Fruit fly (Drosophila melanogaster) whole organism, embryonic: Measurements from ENCODE around the gene Tsen2.

Experiments
- Atf6 ChIP-seq: fragments of 200-800 bp; sonication (Bioruptor generic); IDR thresholded peaks from 2 replicates; pipeline ENCODE4 v1.3.6; 2022; ENCODE audit warnings: missing biosample characterization, missing genetic modification characterization
- CG10366 ChIP-seq: fragments of 200-800 bp; sonication (Bioruptor generic); IDR thresholded peaks from 2 replicates; pipeline ENCODE4 v1.3.6; 2022; ENCODE audit warnings: missing biosample characterization, missing genetic modification characterization
- CG10462 ChIP-seq: fragments of 200-800 bp; sonication (Bioruptor generic); optimal IDR thresholded peaks from 2 replicates; lab custom pipeline; 2016; ENCODE audit warnings: missing biosample characterization, missing genetic modification characterization
- CG11696 ChIP-seq: fragments of 200-800 bp; sonication (Bioruptor generic); IDR thresholded peaks from 2 replicates; pipeline ENCODE4 v1.3.6; 2022; ENCODE audit warnings: missing biosample characterization, missing genetic modification characterization
- CG12236 ChIP-seq: fragments of 200-800 bp; sonication (Bioruptor generic); optimal IDR thresholded peaks from 2 replicates; lab custom pipeline; 2016; ENCODE audit warnings: missing biosample characterization, missing genetic modification characterization
- CG12744 ChIP-seq: fragments of 200-800 bp; sonication (Bioruptor generic); optimal IDR thresholded peaks from 2 replicates; lab custom pipeline; 2016; ENCODE audit warnings: missing biosample characterization, missing genetic modification characterization
- CG13296 ChIP-seq: fragments of 200-800 bp; sonication (Bioruptor generic); optimal IDR thresholded peaks from 3 replicates; lab custom pipeline; 2018; ENCODE audit warnings: missing biosample characterization, mild to moderate bottlenecking, missing genetic modification characterization
- CG14710 ChIP-seq: fragments of 200-800 bp; sonication (Bioruptor generic); optimal IDR thresholded peaks from 3 replicates; lab custom pipeline; 2019; ENCODE audit warnings: missing biosample characterization, mild to moderate bottlenecking, missing genetic modification characterization, moderate library complexity
- CG30431 ChIP-seq: fragments of 200-800 bp; sonication (Bioruptor generic); optimal IDR thresholded peaks from 2 replicates; lab custom pipeline; 2017; ENCODE audit warnings: missing biosample characterization, missing genetic modification characterization
- CG31388 ChIP-seq: fragments of 200-800 bp; sonication (Bioruptor generic); optimal IDR thresholded peaks from 2 replicates; lab custom pipeline; 2016; ENCODE audit warnings: missing biosample characterization, missing genetic modification characterization
- CG32532 ChIP-seq: fragments of 200-800 bp; sonication (Bioruptor generic); IDR thresholded peaks from 2 replicates; pipeline ENCODE4 v1.3.6; 2022; ENCODE audit warnings: missing biosample characterization, missing genetic modification characterization
- CG3838 ChIP-seq: fragments of 200-800 bp; sonication (Bioruptor generic); optimal IDR thresholded peaks from 3 replicates; lab custom pipeline; 2016; ENCODE audit warnings: missing biosample characterization, missing genetic modification characterization
- CG4282 ChIP-seq: fragments of 200-800 bp; sonication (Bioruptor generic); optimal IDR thresholded peaks from 2 replicates; lab custom pipeline; 2016; ENCODE audit warnings: missing biosample characterization, missing genetic modification characterization
- CG4328 ChIP-seq: fragments of 200-800 bp; sonication (Bioruptor generic); optimal IDR thresholded peaks from 3 replicates; lab custom pipeline; 2017; ENCODE audit warnings: missing biosample characterization, missing genetic modification reagents, missing genetic modification characterization
- CG4424 ChIP-seq: fragments of 200-800 bp; sonication (Bioruptor generic); optimal IDR thresholded peaks from 3 replicates; lab custom pipeline; 2016; ENCODE audit warnings: missing biosample characterization, missing genetic modification characterization
- CG6272 ChIP-seq: fragments of 200-800 bp; sonication (Bioruptor generic); IDR thresholded peaks from 2 replicates; pipeline ENCODE4 v1.3.6; 2022; ENCODE audit warnings: missing biosample characterization, missing genetic modification characterization
- CG6683 ChIP-seq: fragments of 200-800 bp; sonication (Bioruptor generic); optimal IDR thresholded peaks from 2 replicates; lab custom pipeline; 2017; ENCODE audit warnings: missing biosample characterization, mild to moderate bottlenecking, missing genetic modification characterization, missing genetic modification reagents
- CG8290 ChIP-seq, 3 experiments: fragments of 200-800 bp; sonication (Bioruptor generic); optimal IDR thresholded peaks; 2 replicates each; lab custom pipeline; 2016 to 2019; ENCODE audit warnings: missing biosample characterization in 3 of 3, missing genetic modification characterization in 3 of 3, mild to moderate bottlenecking in 2 of 3, moderate library complexity in 1 of 3
- CG8359 ChIP-seq: fragments of 200-800 bp; sonication (Bioruptor generic); optimal IDR thresholded peaks from 2 replicates; lab custom pipeline; 2017; ENCODE audit warnings: missing biosample characterization, mild to moderate bottlenecking, missing genetic modification characterization, borderline replicate concordance
- CG9797 ChIP-seq: fragments of 200-800 bp; sonication (Bioruptor generic); optimal IDR thresholded peaks from 3 replicates; lab custom pipeline; 2018; ENCODE audit warnings: missing biosample characterization, mild to moderate bottlenecking, missing genetic modification characterization
- CrebB ChIP-seq: fragments of 200-800 bp; sonication (Bioruptor generic); optimal IDR thresholded peaks from 3 replicates; lab custom pipeline; 2018; ENCODE audit warnings: missing biosample characterization, mild to moderate bottlenecking, missing genetic modification characterization
- Dip3 ChIP-seq: fragments of 200-800 bp; sonication (Bioruptor generic); optimal IDR thresholded peaks from 3 replicates; lab custom pipeline; 2016; ENCODE audit warnings: missing biosample characterization, missing genetic modification characterization
- Hmr ChIP-seq: fragments of 200-800 bp; sonication (Bioruptor generic); optimal IDR thresholded peaks from 3 replicates; lab custom pipeline; 2017; ENCODE audit warnings: mild to moderate bottlenecking, missing biosample characterization, missing genetic modification reagents, missing genetic modification characterization
- NC2β ChIP-seq: fragments of 200-800 bp; sonication (Bioruptor generic); optimal IDR thresholded peaks from 2 replicates; lab custom pipeline; 2016; ENCODE audit warnings: missing biosample characterization, missing genetic modification characterization
- Rfx ChIP-seq: fragments of 200-800 bp; sonication (Bioruptor generic); IDR thresholded peaks from 2 replicates; pipeline ENCODE4 v1.3.6; 2022; ENCODE audit warnings: missing biosample characterization, missing genetic modification characterization
- Six4 ChIP-seq: fragments of 200-800 bp; sonication (Bioruptor generic); optimal IDR thresholded peaks from 2 replicates; lab custom pipeline; 2016; ENCODE audit warnings: missing biosample characterization, missing genetic modification characterization
- Sox100B ChIP-seq: fragments of 200-800 bp; sonication (Bioruptor generic); optimal IDR thresholded peaks from 3 replicates; lab custom pipeline; 2018; ENCODE audit warnings: missing biosample characterization, mild to moderate bottlenecking, missing genetic modification characterization
- Trl ChIP-seq, 3 experiments: fragments of >200 bp in 2 of 3; fragments of 200-800 bp in 1 of 3; sonication (Bioruptor generic) in 1 of 3; optimal IDR thresholded peaks; 2 replicates in 1 of 3; 3 replicates in 2 of 3; lab custom pipeline; 2016 to 2017; ENCODE audit warnings: missing biosample characterization in 1 of 3, missing genetic modification characterization in 1 of 3
- ato ChIP-seq: fragments of 200-800 bp; sonication (Bioruptor generic); IDR thresholded peaks from 2 replicates; pipeline ENCODE4 v1.3.6; 2022; ENCODE audit warnings: missing biosample characterization, missing genetic modification characterization; ENCODE audit not compliant: partially characterized antibody
- bab2 ChIP-seq: fragments of 200-800 bp; sonication (Bioruptor generic); optimal IDR thresholded peaks from 2 replicates; lab custom pipeline; 2016; ENCODE audit warnings: missing biosample characterization, missing genetic modification characterization
- chif ChIP-seq, 2 experiments: fragments of 200-800 bp; sonication (Bioruptor generic); optimal IDR thresholded peaks; 3 replicates each; lab custom pipeline; 2016; ENCODE audit warnings: missing biosample characterization in 2 of 2, missing genetic modification characterization in 2 of 2
- dan ChIP-seq: fragments of 200-800 bp; sonication (Bioruptor generic); IDR thresholded peaks from 2 replicates; pipeline ENCODE4 v1.3.6; 2022; ENCODE audit warnings: missing biosample characterization, missing genetic modification characterization
- dm ChIP-seq: fragments of 200-800 bp; sonication (Bioruptor generic); optimal IDR thresholded peaks from 3 replicates; lab custom pipeline; 2016; ENCODE audit warnings: missing biosample characterization, missing genetic modification characterization
- esg ChIP-seq: fragments of 200-800 bp; sonication (Bioruptor generic); conservative IDR thresholded peaks from 2 replicates; pipeline ENCODE4 v1.3.6; 2022; ENCODE audit warnings: missing biosample characterization, missing genetic modification characterization
- her ChIP-seq: fragments of 200-800 bp; sonication (Bioruptor generic); optimal IDR thresholded peaks from 2 replicates; lab custom pipeline; 2016; ENCODE audit warnings: missing biosample characterization, missing genetic modification characterization
- kah ChIP-seq: fragments of 200-800 bp; sonication (Bioruptor generic); optimal IDR thresholded peaks from 2 replicates; lab custom pipeline; 2018; ENCODE audit warnings: missing biosample characterization, mild to moderate bottlenecking, missing genetic modification characterization
- klu ChIP-seq: fragments of 200-800 bp; sonication (Bioruptor generic); IDR thresholded peaks from 2 replicates; pipeline ENCODE4 v1.3.6; 2022; ENCODE audit warnings: missing biosample characterization, missing genetic modification characterization
- mirr ChIP-seq: fragments of 200-800 bp; sonication (Bioruptor generic); optimal IDR thresholded peaks from 3 replicates; lab custom pipeline; 2018; ENCODE audit warnings: missing biosample characterization, mild to moderate bottlenecking, missing genetic modification characterization
- odd ChIP-seq: fragments of 200-800 bp; sonication (Bioruptor generic); optimal IDR thresholded peaks from 2 replicates; lab custom pipeline; 2017; ENCODE audit warnings: missing biosample characterization, mild to moderate bottlenecking, missing genetic modification characterization
- pum ChIP-seq: fragments of 200-800 bp; sonication (Bioruptor generic); optimal IDR thresholded peaks from 2 replicates; lab custom pipeline; 2016; ENCODE audit warnings: missing biosample characterization, missing genetic modification characterization
- repo ChIP-seq: fragments of 200-800 bp; sonication (Bioruptor generic); optimal IDR thresholded peaks from 2 replicates; lab custom pipeline; 2016; ENCODE audit warnings: missing biosample characterization, missing genetic modification characterization
- rib ChIP-seq: fragments of 200-800 bp; sonication (Bioruptor generic); IDR thresholded peaks from 2 replicates; pipeline ENCODE4 v1.3.6; 2022; ENCODE audit warnings: missing biosample characterization, missing genetic modification characterization
- ssp ChIP-seq: fragments of 200-800 bp; sonication (Bioruptor generic); IDR thresholded peaks from 2 replicates; pipeline ENCODE4 v1.3.6; 2022; ENCODE audit warnings: missing biosample characterization, missing genetic modification characterization
- tup ChIP-seq: fragments of 200-800 bp; sonication (Bioruptor generic); optimal IDR thresholded peaks from 2 replicates; lab custom pipeline; 2016; ENCODE audit warnings: missing biosample characterization, mild to moderate bottlenecking, missing genetic modification characterization, moderate library complexity
- vnd ChIP-seq: fragments of 200-800 bp; sonication (Bioruptor generic); IDR thresholded peaks from 3 replicates; pipeline ENCODE4 v1.3.6; 2022; ENCODE audit warnings: missing biosample characterization, missing genetic modification characterization; ENCODE audit not compliant: partially characterized antibody
- vvl ChIP-seq: fragments of 200-800 bp; sonication (Bioruptor generic); IDR thresholded peaks from 2 replicates; pipeline ENCODE4 v1.3.6; 2022; ENCODE audit warnings: missing biosample characterization, missing genetic modification characterization
- z ChIP-seq: fragments of 200-800 bp; sonication (Bioruptor generic); IDR thresholded peaks from 3 replicates; pipeline ENCODE4 v1.3.6; 2022; ENCODE audit warnings: missing biosample characterization, missing genetic modification characterization
- zfh1 ChIP-seq: fragments of 200-800 bp; sonication (Bioruptor generic); IDR thresholded peaks from 3 replicates; pipeline ENCODE4 v1.3.6; 2022; ENCODE audit warnings: missing biosample characterization, missing genetic modification characterization

Tsen2 gene

DNA sequence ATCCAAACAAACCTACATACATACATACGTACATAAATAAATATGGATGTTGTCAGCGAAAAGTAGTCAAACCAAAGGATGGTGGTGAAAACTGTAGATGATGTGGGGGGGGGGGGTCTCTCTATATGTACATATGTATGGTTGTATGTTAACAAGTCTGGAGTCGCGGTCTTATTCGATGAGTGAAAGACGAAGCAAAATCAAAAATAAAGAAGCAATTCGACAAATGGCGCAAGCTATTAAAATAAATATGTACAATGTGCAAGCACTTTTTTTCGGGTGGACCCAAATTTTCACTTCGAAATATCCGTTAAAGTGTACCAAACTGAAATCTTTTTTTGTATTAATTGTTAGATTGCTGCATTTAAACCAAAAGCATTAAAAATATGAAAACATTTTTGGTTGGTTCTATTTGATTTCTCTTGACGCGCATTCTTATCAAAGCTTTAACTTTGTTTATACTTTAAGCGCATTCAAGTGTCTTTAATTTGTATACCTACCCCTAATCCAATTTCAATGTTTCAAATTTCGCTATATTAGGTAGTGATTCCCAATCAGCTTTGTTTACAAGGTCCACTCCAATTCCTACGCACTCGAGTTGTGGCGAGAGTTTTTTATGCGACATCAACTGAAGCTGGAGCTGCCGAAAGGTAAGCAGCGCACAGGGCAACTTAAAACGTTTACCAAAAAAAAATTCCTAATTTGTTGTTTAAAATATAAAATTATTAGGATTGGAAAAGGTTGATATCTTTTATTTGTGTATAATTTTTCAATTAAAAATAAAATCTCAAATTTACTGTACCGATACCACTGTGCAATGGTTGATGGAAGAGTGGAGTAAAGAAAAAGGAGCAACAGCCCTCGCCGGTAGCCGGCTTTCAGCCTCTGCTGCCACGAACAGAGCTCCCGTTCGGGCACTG lies 45.4 kb upstream of the Tsen2 start, which contains the start of gene CG31807 (continued):
- TF ChIP-seq dm (GFP tag; lab: Kevin White, UChicago): peak; percentile 56
- peak; percentile 82 for TF ChIP-seq Hmr
- 0 out of 2 replicates have a peak, but pooled peaks have one; percentile 18 for TF ChIP-seq ssp (GFP tag; lab: Robert Waterston, UW)
- TF ChIP-seq CG4328 (GFP tag; lab: Kevin White, UChicago): peak; percentile 27
- peak; percentile 70 for TF ChIP-seq Sox100B
- TF ChIP-seq her: peak; percentile 78
- TF ChIP-seq CG12236 (GFP tag; lab: Kevin White, UChicago): peak; percentile 63
- peak; percentile 76 for TF ChIP-seq odd (GFP tag; lab: Kevin White, UChicago)
- peak; percentile 55; the same call in 1 of the 3 replicates for TF ChIP-seq zfh1
- TF ChIP-seq CG12744 (GFP tag; lab: Kevin White, UChicago): peak; percentile 43
- no peak for TF ChIP-seq klu (GFP tag; lab: Robert Waterston, UW)
- TF ChIP-seq CG9797: no peak
- no peak for TF ChIP-seq Six4 (GFP tag; lab: Kevin White, UChicago)
- TF ChIP-seq CG14710 (tag; lab: Kevin White, UChicago): peak; percentile 41
- no peak for TF ChIP-seq z (GFP tag; lab: Robert Waterston, UW)
- peak; percentile 30 for TF ChIP-seq kah
- no peak for TF ChIP-seq rib
- peak; percentile 64 for TF ChIP-seq vvl
- TF ChIP-seq CG8290 (GFP tag; optimal IDR thresholded peaks at IDR 0.05; lab: Kevin White, UChicago): no peak
- TF ChIP-seq CG8290 (tag; optimal IDR thresholded peaks at IDR 0.05; lab: Kevin White, UChicago): peak in 1 of 2 experiments; percentile 45
- TF ChIP-seq CG30431 (GFP tag; lab: Kevin White, UChicago): peak; percentile 36
- TF ChIP-seq CG31388 (GFP tag; lab: Kevin White, UChicago): peak; percentile 18
- TF ChIP-seq CG3838: peak; percentile 37
- TF ChIP-seq dan (GFP tag; lab: Robert Waterston, UW): no peak
- no peak for TF ChIP-seq Trl (optimal IDR thresholded peaks at IDR 0.05; lab: Kevin White, UChicago)
- TF ChIP-seq Trl (GFP tag; optimal IDR thresholded peaks at IDR 0.05; lab: Kevin White, UChicago): peak; percentile 65
- TF ChIP-seq bab2 (GFP tag; lab: Kevin White, UChicago): peak; percentile 59
- TF ChIP-seq mirr (GFP tag; lab: Kevin White, UChicago): peak; percentile 13
- peak; percentile 50 for TF ChIP-seq NC2β
- TF ChIP-seq CrebB (tag; lab: Kevin White, UChicago): peak; percentile 79
- TF ChIP-seq Dip3: peak; percentile 44
- TF ChIP-seq chif (GFP tag; optimal IDR thresholded peaks at IDR 0.05; lab: Kevin White, UChicago): peak; percentile 30 to 63
- TF ChIP-seq CG10366 (GFP tag; lab: Robert Waterston, UW): peak; percentile 15; the same call in 1 of the 2 replicates
- peak; percentile 61 for TF ChIP-seq CG4282 (GFP tag; lab: Kevin White, UChicago)
- TF ChIP-seq Atf6 (GFP tag; lab: Robert Waterston, UW): no peak
- TF ChIP-seq Rfx (GFP tag; lab: Robert Waterston, UW): peak; percentile 37
- TF ChIP-seq CG8359 (GFP tag; lab: Kevin White, UChicago): no peak
- peak; percentile 58 for TF ChIP-seq CG6272 (GFP tag; lab: Robert Waterston, UW)
- TF ChIP-seq tup (GFP tag; lab: Kevin White, UChicago): no peak
- TF ChIP-seq pum (GFP tag; lab: Kevin White, UChicago): peak; percentile 42
- TF ChIP-seq CG4424 (GFP tag; lab: Kevin White, UChicago): peak; percentile 33
- no peak for TF ChIP-seq ato (GFP tag; lab: Robert Waterston, UW)
- peak; percentile 77 for TF ChIP-seq CG13296 (GFP tag; lab: Kevin White, UChicago)
- TF ChIP-seq repo (GFP tag; lab: Kevin White, UChicago): no peak
- 0 out of 2 replicates have a peak, but pooled peaks have one; percentile 12 for TF ChIP-seq esg (GFP tag; lab: Robert Waterston, UW)
- TF ChIP-seq CG11696: no peak
- no peak for TF ChIP-seq vnd
- TF ChIP-seq CG32532 (GFP tag; lab: Robert Waterston, UW): peak; percentile 20; the same call in 1 of the 2 replicates
- peak; percentile 31 for TF ChIP-seq CG6683
- peak; percentile 43 for TF ChIP-seq CG10462 (GFP tag; lab: Kevin White, UChicago)
